Worm (Caenorhabditis elegans): Measurements from ENCODE around the gene arp-6.

- TF ChIP-seq sup-37 (GFP tag; optimal IDR thresholded peaks at IDR 0.05) (no peak), aha-1 (tag; optimal IDR thresholded peaks at IDR 0.05) (no peak), nhr-237 (tag; optimal IDR thresholded peaks at IDR 0.05) (no peak)
Measured at ce11 chrII:8004157-8004556, 33.0 kb downstream of the arp-6 start, which contains the start of gene pgp-11.

Measured in whole organism, L1 larva.